Fruit fly (Drosophila melanogaster): ENCODE data around the gene Dyrk2.

Dyrk2 gene

DNA sequence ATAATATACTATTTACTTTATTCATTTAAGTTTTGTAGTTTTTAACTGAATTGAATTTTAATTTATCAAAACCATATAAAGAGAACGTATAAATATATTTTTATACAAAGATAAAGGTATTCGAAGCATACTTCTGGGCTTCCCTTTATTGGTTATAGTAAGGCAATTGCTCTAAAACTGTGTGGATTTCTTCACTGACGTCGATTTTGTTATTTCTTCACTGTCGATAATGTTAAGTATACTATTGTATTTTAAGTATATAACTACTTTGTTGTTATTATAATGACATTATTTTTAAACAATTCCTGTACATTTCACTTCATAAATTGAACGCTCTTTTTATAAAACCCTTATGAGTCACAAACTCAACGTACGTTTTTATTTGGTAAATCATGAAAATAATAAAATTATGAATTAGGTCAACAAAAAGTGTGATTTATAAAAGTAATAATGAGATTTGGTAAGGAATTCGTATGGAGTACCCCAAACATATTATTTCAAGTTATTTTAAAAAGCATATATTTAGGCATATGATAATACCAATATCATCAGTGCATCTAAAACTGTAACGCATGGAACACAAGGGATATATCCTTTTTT, 18.4 kb upstream of the Dyrk2 start:
- TF ChIP-seq Pif1B (GFP tag; optimal IDR thresholded peaks at IDR 0.05) (no peak), rn (GFP tag; IDR thresholded peaks at IDR 0.05) (no peak), CG14655 (GFP tag; optimal IDR thresholded peaks at IDR 0.05) (peak; percentile 37), CG17806 (tag; optimal IDR thresholded peaks at IDR 0.05) (peak; percentile 48), CG8301 (tag; optimal IDR thresholded peaks at IDR 0.05) (peak; percentile 60), CG10348 (GFP tag; IDR thresholded peaks at IDR 0.05) (no peak), Pif1A (GFP tag; optimal IDR thresholded peaks at IDR 0.05) (no peak), CG32121 (GFP tag; IDR thresholded peaks at IDR 0.05) (peak; percentile 36; the same call in 1 of the 2 replicates), CG12605 (GFP tag; IDR thresholded peaks at IDR 0.05) (no peak), gl (tag; optimal IDR thresholded peaks at IDR 0.05) (no peak), Snoo (tag; optimal IDR thresholded peaks at IDR 0.05) (no peak), CG13204 (GFP tag; optimal IDR thresholded peaks at IDR 0.05) (no peak), CG15710 (tag; optimal IDR thresholded peaks at IDR 0.05) (peak; percentile 32), CG8159 (tag; optimal IDR thresholded peaks at IDR 0.05) (peak; percentile 37), D1 (tag; optimal IDR thresholded peaks at IDR 0.05) (peak; percentile 67), CG9948 (tag; optimal IDR thresholded peaks at IDR 0.05) (peak; percentile 59), EcR (GFP tag; optimal IDR thresholded peaks at IDR 0.05) (no peak), CG34367 (tag; optimal IDR thresholded peaks at IDR 0.05) (no peak), CG4496 (GFP tag; IDR thresholded peaks at IDR 0.05) (peak; percentile 32; the same call in 1 of the 3 replicates), Ets98B (GFP tag; IDR thresholded peaks at IDR 0.05) (no peak), fd96Ca (GFP tag; IDR thresholded peaks at IDR 0.05) (no peak)

DNA sequence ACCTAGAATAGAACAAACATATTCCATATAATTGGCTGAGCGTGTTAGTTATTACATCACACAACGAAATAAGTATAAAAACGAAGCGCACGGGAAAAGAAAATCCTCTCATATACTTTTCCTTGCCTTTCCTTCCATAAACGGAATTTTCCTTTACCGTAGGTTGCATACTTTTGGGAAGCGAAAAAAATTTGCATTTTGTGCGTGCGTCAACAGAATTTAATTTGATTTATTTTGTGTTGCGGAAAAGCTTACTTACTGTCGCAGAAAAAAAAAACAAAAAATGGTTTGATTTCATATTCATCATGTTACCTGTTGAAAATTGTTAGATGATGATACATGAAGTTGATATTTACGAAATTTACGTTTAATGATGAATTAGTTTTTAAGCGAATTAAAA, 17.9 kb upstream of the Dyrk2 start:
- TF ChIP-seq CG8301 (tag; optimal IDR thresholded peaks at IDR 0.05) (no peak), CG8159 (tag; optimal IDR thresholded peaks at IDR 0.05) (no peak), Snoo (tag; optimal IDR thresholded peaks at IDR 0.05) (no peak), Ets98B (GFP tag; IDR thresholded peaks at IDR 0.05) (no peak), CG32121 (GFP tag; IDR thresholded peaks at IDR 0.05) (no peak), EcR (GFP tag; optimal IDR thresholded peaks at IDR 0.05) (no peak), Pif1A (GFP tag; optimal IDR thresholded peaks at IDR 0.05) (no peak), CG17806 (tag; optimal IDR thresholded peaks at IDR 0.05) (no peak), rn (GFP tag; IDR thresholded peaks at IDR 0.05) (no peak), CG13204 (GFP tag; optimal IDR thresholded peaks at IDR 0.05) (no peak), CG10348 (GFP tag; IDR thresholded peaks at IDR 0.05) (no peak), CG14655 (GFP tag; optimal IDR thresholded peaks at IDR 0.05) (no peak), Pif1B (GFP tag; optimal IDR thresholded peaks at IDR 0.05) (no peak), CG4496 (GFP tag; IDR thresholded peaks at IDR 0.05) (no peak), D1 (tag; optimal IDR thresholded peaks at IDR 0.05) (no peak), CG12605 (GFP tag; IDR thresholded peaks at IDR 0.05) (no peak), CG9948 (tag; optimal IDR thresholded peaks at IDR 0.05) (no peak), gl (tag; optimal IDR thresholded peaks at IDR 0.05) (no peak)

- TF ChIP-seq Ets98B (GFP tag; IDR thresholded peaks at IDR 0.05) = no peak
- no peak for TF ChIP-seq CG10348 (GFP tag; IDR thresholded peaks at IDR 0.05)
- TF ChIP-seq Pif1A (GFP tag; optimal IDR thresholded peaks at IDR 0.05) = no peak
- no peak for TF ChIP-seq CG34367 (tag; optimal IDR thresholded peaks at IDR 0.05)
- no peak for TF ChIP-seq CG32121 (GFP tag; IDR thresholded peaks at IDR 0.05)
- no peak for TF ChIP-seq gl (tag; optimal IDR thresholded peaks at IDR 0.05)
- TF ChIP-seq Pif1B (GFP tag; optimal IDR thresholded peaks at IDR 0.05) = peak; percentile 22
- no peak for TF ChIP-seq rn (GFP tag; IDR thresholded peaks at IDR 0.05)
- TF ChIP-seq Snoo (tag; optimal IDR thresholded peaks at IDR 0.05) = peak; percentile 70
These were observed 13.9 kb upstream of the Dyrk2 start for dm6 chr2L:14247853-14248252.

DNA sequence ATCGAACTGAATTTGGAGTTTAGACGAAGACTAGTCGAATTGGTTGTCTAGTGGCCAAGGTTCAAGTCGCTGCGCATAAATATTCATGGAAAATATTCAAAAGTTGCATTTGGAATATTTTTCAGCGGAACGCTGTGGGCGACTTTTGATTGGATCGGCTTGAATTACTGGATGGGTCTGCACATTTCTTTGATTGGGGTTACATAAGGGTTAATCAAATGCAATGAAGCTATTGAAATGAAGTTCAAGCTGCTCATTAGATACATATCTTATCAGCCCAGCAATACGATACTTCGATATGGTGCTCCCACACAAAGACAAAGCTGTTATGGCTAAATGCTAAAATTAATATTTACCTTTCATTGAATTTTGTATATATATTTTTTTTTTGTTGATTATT, 12.1 kb upstream of the Dyrk2 start:
- TF ChIP-seq Ets98B (GFP tag; IDR thresholded peaks at IDR 0.05) (no peak), Pif1A (GFP tag; optimal IDR thresholded peaks at IDR 0.05) (no peak), CG34367 (tag; optimal IDR thresholded peaks at IDR 0.05) (no peak), fd96Ca (GFP tag; IDR thresholded peaks at IDR 0.05) (no peak)

dm6 chr2L:14245517-14245916, 11.6 kb upstream of the Dyrk2 start:
- peak; percentile 39 for TF ChIP-seq Snoo (tag; optimal IDR thresholded peaks at IDR 0.05)
- peak; percentile 55; the same call in 1 of the 2 replicates for TF ChIP-seq CG32121 (GFP tag; IDR thresholded peaks at IDR 0.05)
- no peak for TF ChIP-seq gl (tag; optimal IDR thresholded peaks at IDR 0.05)
- TF ChIP-seq CG4496 (GFP tag; IDR thresholded peaks at IDR 0.05) = 0 out of 3 replicates have a peak, but pooled peaks have one; percentile 38
- no peak for TF ChIP-seq CG8301 (tag; optimal IDR thresholded peaks at IDR 0.05)
- TF ChIP-seq fd96Ca (GFP tag; IDR thresholded peaks at IDR 0.05) = no peak
- no peak for TF ChIP-seq CG8159 (tag; optimal IDR thresholded peaks at IDR 0.05)
- TF ChIP-seq D1 (tag; optimal IDR thresholded peaks at IDR 0.05) = no peak
- TF ChIP-seq EcR (GFP tag; optimal IDR thresholded peaks at IDR 0.05) = no peak
- peak; percentile 54 for TF ChIP-seq Ets98B (GFP tag; IDR thresholded peaks at IDR 0.05)

dm6 chr2L:14245003-14245402, 11.1 kb upstream of the Dyrk2 start:
- TF ChIP-seq CG8159 (tag; optimal IDR thresholded peaks at IDR 0.05) (no peak), EcR (GFP tag; optimal IDR thresholded peaks at IDR 0.05) (peak; percentile 54)

Measured in whole organism, pupa.